ENCODE assay signal across 4 fruit fly cellular contexts in the genomic region with DNA sequence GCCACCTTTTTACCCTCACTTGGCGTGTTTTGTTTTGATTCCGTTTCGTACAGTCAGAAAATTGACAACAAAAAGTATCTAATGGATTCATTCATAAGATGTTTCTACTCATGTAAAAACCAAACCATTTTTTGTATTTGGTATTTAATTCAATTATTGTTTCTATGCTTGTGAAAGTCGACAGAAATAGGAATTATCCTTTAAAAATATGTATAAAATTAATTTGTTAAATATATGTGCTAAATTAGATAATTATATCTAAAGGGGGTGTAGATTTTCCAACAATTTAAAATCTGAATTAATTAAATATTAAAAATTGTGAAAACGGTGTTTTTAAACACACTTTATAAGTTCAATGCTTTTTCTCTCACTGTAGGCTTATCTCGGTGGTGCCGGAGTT.
TF ChIP-seq lines count a peak whose summit lies in the region.

No protein-coding gene starts in this region.

- TF ChIP-seq CTCF in whole organism, embryonic (GFP tag; optimal IDR thresholded peaks at IDR 0.05; lab: Kevin White, UChicago): no peak

TF ChIP-seq in whole organism, embryonic, 481 proteins besides CTCF, POLR2A, EP300 and RAD21 (continues in another document):
- peak; percentile 44 for TF ChIP-seq CG7839 (tag; optimal IDR thresholded peaks at IDR 0.05; lab: Kevin White, UChicago)
- TF ChIP-seq Hand (GFP tag; optimal IDR thresholded peaks at IDR 0.05; lab: Kevin White, UChicago): peak; percentile 17
- peak; percentile 11 for TF ChIP-seq PHDP (tag; optimal IDR thresholded peaks at IDR 0.05; lab: Kevin White, UChicago)
- peak; percentile 23 for TF ChIP-seq phol (tag; optimal IDR thresholded peaks at IDR 0.05; lab: Kevin White, UChicago)
- TF ChIP-seq nmo (GFP tag; optimal IDR thresholded peaks at IDR 0.05; lab: Kevin White, UChicago): peak; percentile 8
- TF ChIP-seq Doc3 (GFP tag; IDR thresholded peaks at IDR 0.05; lab: Robert Waterston, UW; ENCODE audit: partially characterized antibody): no peak
- TF ChIP-seq CG11504 (tag; optimal IDR thresholded peaks at IDR 0.05; lab: Kevin White, UChicago): peak; percentile 63
- TF ChIP-seq CoRest (tag; optimal IDR thresholded peaks at IDR 0.05; lab: Kevin White, UChicago): peak; percentile 19
- TF ChIP-seq CG12659 (GFP tag; optimal IDR thresholded peaks at IDR 0.05; lab: Kevin White, UChicago): peak; percentile 13
- peak; percentile 62 for TF ChIP-seq CG2678 (tag; optimal IDR thresholded peaks at IDR 0.05; lab: Kevin White, UChicago)
- TF ChIP-seq Sox100B (GFP tag; optimal IDR thresholded peaks at IDR 0.05; lab: Kevin White, UChicago): peak; percentile 41
- peak; percentile 2 for TF ChIP-seq Dek (tag; optimal IDR thresholded peaks at IDR 0.05; lab: Kevin White, UChicago)
- peak; percentile 32 for TF ChIP-seq CG18619 (GFP tag; optimal IDR thresholded peaks at IDR 0.05; lab: Kevin White, UChicago)
- no peak for TF ChIP-seq C15 (GFP tag; IDR thresholded peaks at IDR 0.05; lab: Robert Waterston, UW)
- TF ChIP-seq Hmr (GFP tag; optimal IDR thresholded peaks at IDR 0.05; lab: Kevin White, UChicago): peak; percentile 59
- peak; percentile 37; the same call in 1 of the 2 replicates for TF ChIP-seq CG31441 (GFP tag; IDR thresholded peaks at IDR 0.05; lab: Robert Waterston, UW)
- TF ChIP-seq CG13424 (tag; optimal IDR thresholded peaks at IDR 0.05; lab: Kevin White, UChicago): peak; percentile 50
- no peak for TF ChIP-seq CG16813 (GFP tag; IDR thresholded peaks at IDR 0.05; lab: Robert Waterston, UW; ENCODE audit: partially characterized antibody)
- peak; percentile 25 for TF ChIP-seq CG30403 (GFP tag; optimal IDR thresholded peaks at IDR 0.05; lab: Kevin White, UChicago)
- TF ChIP-seq CG8924 (tag; optimal IDR thresholded peaks at IDR 0.05; lab: Kevin White, UChicago): peak; percentile 39
- TF ChIP-seq pb (GFP tag; optimal IDR thresholded peaks at IDR 0.05; lab: Kevin White, UChicago): no peak

TF ChIP-seq in whole organism, prepupa, 60 proteins besides CTCF, POLR2A, EP300 and RAD21 (continues in another document):
- no peak for TF ChIP-seq Gug (GFP tag; IDR thresholded peaks at IDR 0.05; lab: Robert Waterston, UW)
- TF ChIP-seq CG34406 (GFP tag; optimal IDR thresholded peaks at IDR 0.05; lab: Kevin White, UChicago): no peak
- no peak for TF ChIP-seq CG6792 (GFP tag; optimal IDR thresholded peaks at IDR 0.05; lab: Kevin White, UChicago)
- no peak for TF ChIP-seq eg (GFP tag; IDR thresholded peaks at IDR 0.05; lab: Robert Waterston, UW)
- no peak for TF ChIP-seq salr (GFP tag; optimal IDR thresholded peaks at IDR 0.05; lab: Kevin White, UChicago)
- no peak for TF ChIP-seq fd85E (GFP tag; optimal IDR thresholded peaks at IDR 0.05; lab: Kevin White, UChicago)
- no peak for TF ChIP-seq acj6 (GFP tag; optimal IDR thresholded peaks at IDR 0.05; lab: Kevin White, UChicago)
- TF ChIP-seq fd59A (GFP tag; optimal IDR thresholded peaks at IDR 0.05; lab: Kevin White, UChicago): no peak
- no peak for TF ChIP-seq CG8632 (GFP tag; optimal IDR thresholded peaks at IDR 0.05; lab: Kevin White, UChicago)
- TF ChIP-seq CG15336 (GFP tag; IDR thresholded peaks at IDR 0.05; lab: Robert Waterston, UW): no peak
- TF ChIP-seq Sox102F (GFP tag; optimal IDR thresholded peaks at IDR 0.05; lab: Kevin White, UChicago): no peak
- no peak for TF ChIP-seq CG3919 (GFP tag; optimal IDR thresholded peaks at IDR 0.05; lab: Kevin White, UChicago)
- no peak for TF ChIP-seq CG3032 (tag; optimal IDR thresholded peaks at IDR 0.05; lab: Kevin White, UChicago)
- no peak for TF ChIP-seq esn (GFP tag; optimal IDR thresholded peaks at IDR 0.05; lab: Kevin White, UChicago)
- TF ChIP-seq lz (GFP tag; optimal IDR thresholded peaks at IDR 0.05; lab: Kevin White, UChicago): no peak
- TF ChIP-seq CG8119 (GFP tag; IDR thresholded peaks at IDR 0.05; lab: Robert Waterston, UW): no peak
- peak; percentile 11 for TF ChIP-seq CG32006 (GFP tag; optimal IDR thresholded peaks at IDR 0.05; lab: Kevin White, UChicago)
- no peak for TF ChIP-seq vri (GFP tag; optimal IDR thresholded peaks at IDR 0.05; lab: Kevin White, UChicago)
- no peak for TF ChIP-seq Smox (GFP tag; optimal IDR thresholded peaks at IDR 0.05; lab: Kevin White, UChicago)
- TF ChIP-seq svp (GFP tag; lab: Kevin White, UChicago): peak; percentile 43
- TF ChIP-seq cyc (GFP tag; optimal IDR thresholded peaks at IDR 0.05; lab: Kevin White, UChicago): no peak
- no peak for TF ChIP-seq CG7368 (GFP tag; optimal IDR thresholded peaks at IDR 0.05; lab: Kevin White, UChicago)
- peak; percentile 34 for TF ChIP-seq Ets96B (tag; optimal IDR thresholded peaks at IDR 0.05; lab: Kevin White, UChicago)
- no peak for TF ChIP-seq Sox15 (GFP tag; optimal IDR thresholded peaks at IDR 0.05; lab: Kevin White, UChicago)

TF ChIP-seq in whole organism, pupa, 21 proteins besides CTCF, POLR2A, EP300 and RAD21:
- TF ChIP-seq CG4496 (GFP tag; IDR thresholded peaks at IDR 0.05; lab: Robert Waterston, UW) (no peak), CG8301 (tag; optimal IDR thresholded peaks at IDR 0.05; lab: Kevin White, UChicago) (no peak), EcR (GFP tag; optimal IDR thresholded peaks at IDR 0.05; lab: Kevin White, UChicago) (no peak), Pif1B (GFP tag; optimal IDR thresholded peaks at IDR 0.05; lab: Kevin White, UChicago) (no peak), CG14655 (GFP tag; optimal IDR thresholded peaks at IDR 0.05; lab: Kevin White, UChicago) (peak; percentile 37), Ets98B (GFP tag; IDR thresholded peaks at IDR 0.05; lab: Robert Waterston, UW) (no peak), CG32121 (GFP tag; IDR thresholded peaks at IDR 0.05; lab: Robert Waterston, UW) (no peak), CG12605 (GFP tag; IDR thresholded peaks at IDR 0.05; lab: Robert Waterston, UW) (no peak), CG13204 (GFP tag; optimal IDR thresholded peaks at IDR 0.05; lab: Kevin White, UChicago) (no peak), D1 (tag; optimal IDR thresholded peaks at IDR 0.05; lab: Kevin White, UChicago) (no peak), gl (tag; optimal IDR thresholded peaks at IDR 0.05; lab: Kevin White, UChicago) (no peak), Pif1A (GFP tag; optimal IDR thresholded peaks at IDR 0.05; lab: Kevin White, UChicago) (no peak), CG15710 (tag; optimal IDR thresholded peaks at IDR 0.05; lab: Kevin White, UChicago) (peak; percentile 30), CG34367 (tag; optimal IDR thresholded peaks at IDR 0.05; lab: Kevin White, UChicago) (no peak), CG17806 (tag; optimal IDR thresholded peaks at IDR 0.05; lab: Kevin White, UChicago) (no peak), Snoo (tag; optimal IDR thresholded peaks at IDR 0.05; lab: Kevin White, UChicago) (no peak), CG10348 (GFP tag; IDR thresholded peaks at IDR 0.05; lab: Robert Waterston, UW) (no peak), fd96Ca (GFP tag; IDR thresholded peaks at IDR 0.05; lab: Robert Waterston, UW) (no peak), rn (GFP tag; IDR thresholded peaks at IDR 0.05; lab: Robert Waterston, UW) (no peak), CG9948 (tag; optimal IDR thresholded peaks at IDR 0.05; lab: Kevin White, UChicago) (peak; percentile 21), CG8159 (tag; optimal IDR thresholded peaks at IDR 0.05; lab: Kevin White, UChicago) (peak; percentile 69)
TF ChIP-seq in whole organism, pupa: peak in this region for 4.

TF ChIP-seq in whole organism, wandering third instar larva, 38 proteins besides CTCF, POLR2A, EP300 and RAD21:
- TF ChIP-seq Sp1 (GFP tag; optimal IDR thresholded peaks at IDR 0.05; lab: Kevin White, UChicago): peak; percentile 0
- peak; percentile 9 for TF ChIP-seq HLH106 (tag; optimal IDR thresholded peaks at IDR 0.05; lab: Kevin White, UChicago)
- TF ChIP-seq Hnf4 (GFP tag; optimal IDR thresholded peaks at IDR 0.05; lab: Kevin White, UChicago): no peak

Comparison
In these comparisons a context has a peak if more than half of its experiments do, and no peak if none do; other contexts are left out.
1. Of the 7 proteins assayed by ChIP-seq in both whole organism, embryonic and whole organism, prepupa: peak only in whole organism, embryonic: Blimp-1 and Sox102F; only in whole organism, prepupa: none; in both: none; in neither: 5.